Worm (Caenorhabditis elegans) whole organism, L2 larva: ENCODE measurements around the gene ntl-3.

ENCODE experiments used
- C34F6.9 ChIP-seq: fragments of 150-350 bp; optimal IDR thresholded peaks from 2 replicates; lab custom pipeline; 2014; ENCODE audit warnings: missing biosample characterization, missing genetic modification characterization
- F13H6.1 ChIP-seq: sonication (generic microtip); optimal IDR thresholded peaks from 2 replicates; lab custom pipeline; 2016; ENCODE audit warnings: missing genetic modification characterization, missing compliant biosample characterization
- R02D3.7 ChIP-seq: fragments of 150-350 bp; optimal IDR thresholded peaks from 2 replicates; lab custom pipeline; 2014; ENCODE audit warnings: missing biosample characterization, missing genetic modification characterization
- Y55F3AM.14 ChIP-seq: fragments of 200-800 bp; sonication (Bioruptor generic); optimal IDR thresholded peaks from 2 replicates; lab custom pipeline; 2018; ENCODE audit warnings: mild to moderate bottlenecking, missing genetic modification characterization, missing compliant biosample characterization
- ZK546.5 ChIP-seq: sonication (generic microtip); optimal IDR thresholded peaks from 2 replicates; lab custom pipeline; 2017; ENCODE audit warnings: missing biosample characterization, missing genetic modification characterization
- alr-1 ChIP-seq: fragments of 150-350 bp; optimal IDR thresholded peaks from 2 replicates; lab custom pipeline; 2014; ENCODE audit warnings: missing biosample characterization, missing genetic modification characterization
- aly-2 ChIP-seq: fragments of 150-350 bp; optimal IDR thresholded peaks from 2 replicates; lab custom pipeline; 2014; ENCODE audit warnings: missing biosample characterization, missing genetic modification characterization
- ama-1 ChIP-seq: fragments of 150-350 bp; optimal IDR thresholded peaks from 2 replicates; lab custom pipeline; 2018; ENCODE audit warnings: inconsistent platforms
- blmp-1 ChIP-seq: sonication (generic microtip); optimal IDR thresholded peaks from 2 replicates; lab custom pipeline; 2017; ENCODE audit warnings: missing genetic modification characterization, mild to moderate bottlenecking, missing compliant biosample characterization, antibody characterized with exemption, moderate library complexity; ENCODE audit not compliant: insufficient read depth
- ceh-16 ChIP-seq: fragments of 150-350 bp; optimal IDR thresholded peaks from 2 replicates; lab custom pipeline; 2014; ENCODE audit warnings: missing biosample characterization, missing genetic modification characterization
- ceh-82 ChIP-seq: fragments of 150-350 bp; optimal IDR thresholded peaks from 2 replicates; lab custom pipeline; 2014; ENCODE audit warnings: missing biosample characterization, missing genetic modification characterization
- crh-2 ChIP-seq: sonication (generic microtip); optimal IDR thresholded peaks from 2 replicates; lab custom pipeline; 2017; ENCODE audit warnings: missing biosample characterization, missing genetic modification characterization
- dmd-4 ChIP-seq: sonication (generic microtip); optimal IDR thresholded peaks from 2 replicates; lab custom pipeline; 2017; ENCODE audit warnings: missing biosample characterization, missing genetic modification characterization
- egl-27 ChIP-seq: sonication (generic microtip); optimal IDR thresholded peaks from 3 replicates; lab custom pipeline; 2017; ENCODE audit warnings: missing biosample characterization, missing genetic modification reagents, missing genetic modification characterization
- elt-1 ChIP-seq: fragments of 150-350 bp; optimal IDR thresholded peaks from 2 replicates; lab custom pipeline; 2014; ENCODE audit warnings: missing biosample characterization, missing genetic modification characterization
- elt-3 ChIP-seq: sonication (generic microtip); optimal IDR thresholded peaks from 2 replicates; lab custom pipeline; 2017; ENCODE audit warnings: missing biosample characterization, missing genetic modification characterization
- fos-1 ChIP-seq: fragments of 150-350 bp; optimal IDR thresholded peaks from 2 replicates; lab custom pipeline; 2014; ENCODE audit warnings: missing biosample characterization, missing genetic modification characterization
- gmeb-1 ChIP-seq: fragments of 150-350 bp; optimal IDR thresholded peaks from 2 replicates; lab custom pipeline; 2014; ENCODE audit warnings: missing biosample characterization, missing genetic modification characterization
- lin-11 ChIP-seq: fragments of 150-350 bp; sonication (generic microtip); optimal IDR thresholded peaks from 2 replicates; lab custom pipeline; 2014; ENCODE audit warnings: missing biosample characterization, missing genetic modification characterization, inconsistent platforms, mixed read lengths
- lin-13 ChIP-seq: fragments of 150-350 bp; optimal IDR thresholded peaks from 2 replicates; lab custom pipeline; 2014; ENCODE audit warnings: missing biosample characterization, missing genetic modification reagents, missing genetic modification characterization
- lin-39 ChIP-seq: fragments of 150-350 bp; optimal IDR thresholded peaks from 2 replicates; lab custom pipeline; 2014; ENCODE audit warnings: missing biosample characterization, missing genetic modification reagents, missing genetic modification characterization
- lsy-2 ChIP-seq, 2 experiments: fragments of 150-350 bp in 1 of 2; sonication (generic microtip) in 1 of 2; optimal IDR thresholded peaks; 2 replicates each; lab custom pipeline; 2014 to 2017; ENCODE audit warnings: missing biosample characterization in 2 of 2, missing genetic modification characterization in 2 of 2
- mab-5 ChIP-seq: fragments of 150-350 bp; optimal IDR thresholded peaks from 2 replicates; lab custom pipeline; 2014; ENCODE audit warnings: missing biosample characterization, missing genetic modification characterization
- mbf-1 ChIP-seq: sonication (generic microtip); optimal IDR thresholded peaks from 2 replicates; lab custom pipeline; 2017; ENCODE audit warnings: missing biosample characterization, missing genetic modification characterization
- mdl-1 ChIP-seq, 2 experiments: fragments of 150-350 bp in 1 of 2; sonication (generic microtip) in 1 of 2; optimal IDR thresholded peaks; 2 replicates each; lab custom pipeline; 2017; ENCODE audit warnings: missing biosample characterization in 2 of 2, missing genetic modification characterization in 2 of 2
- nhr-10 ChIP-seq: sonication (generic microtip); optimal IDR thresholded peaks from 2 replicates; lab custom pipeline; 2017; ENCODE audit warnings: missing biosample characterization, missing genetic modification characterization
- nhr-11 ChIP-seq: fragments of 150-350 bp; optimal IDR thresholded peaks from 2 replicates; lab custom pipeline; 2014; ENCODE audit warnings: missing biosample characterization, missing genetic modification characterization
- nhr-12 ChIP-seq: fragments of 150-350 bp; optimal IDR thresholded peaks from 2 replicates; lab custom pipeline; 2014; ENCODE audit warnings: missing biosample characterization, missing genetic modification characterization
- nhr-129 ChIP-seq: fragments of 150-350 bp; optimal IDR thresholded peaks from 2 replicates; lab custom pipeline; 2014; ENCODE audit warnings: missing biosample characterization, missing genetic modification characterization
- nhr-21 ChIP-seq: fragments of 150-350 bp; optimal IDR thresholded peaks from 2 replicates; lab custom pipeline; 2014; ENCODE audit warnings: missing biosample characterization, missing genetic modification characterization
- nhr-23 ChIP-seq: fragments of 150-350 bp; optimal IDR thresholded peaks from 2 replicates; lab custom pipeline; 2014; ENCODE audit warnings: missing biosample characterization, missing genetic modification reagents, missing genetic modification characterization
- nhr-237 ChIP-seq: fragments of 150-350 bp; optimal IDR thresholded peaks from 2 replicates; lab custom pipeline; 2014; ENCODE audit warnings: missing biosample characterization, missing genetic modification characterization
- nhr-25 ChIP-seq: fragments of 150-350 bp; sonication (generic microtip); optimal IDR thresholded peaks from 3 replicates; lab custom pipeline; 2014; ENCODE audit warnings: missing biosample characterization, missing genetic modification characterization
- nhr-6 ChIP-seq: fragments of 150-350 bp; optimal IDR thresholded peaks from 2 replicates; lab custom pipeline; 2014; ENCODE audit warnings: missing biosample characterization, missing genetic modification characterization
- nhr-77 ChIP-seq: fragments of 150-350 bp; optimal IDR thresholded peaks from 2 replicates; lab custom pipeline; 2014; ENCODE audit warnings: missing biosample characterization, missing genetic modification characterization
- peb-1 ChIP-seq: fragments of 150-350 bp; optimal IDR thresholded peaks from 2 replicates; lab custom pipeline; 2014; ENCODE audit warnings: missing biosample characterization, missing genetic modification characterization
- sem-4 ChIP-seq: fragments of 150-350 bp; optimal IDR thresholded peaks from 2 replicates; lab custom pipeline; 2014; ENCODE audit warnings: missing biosample characterization, missing genetic modification reagents, missing genetic modification characterization
- skn-1 ChIP-seq: sonication (generic microtip); optimal IDR thresholded peaks from 2 replicates; lab custom pipeline; 2017; ENCODE audit warnings: missing biosample characterization, missing genetic modification characterization
- sma-3 ChIP-seq: sonication (generic microtip); optimal IDR thresholded peaks from 2 replicates; lab custom pipeline; 2016; ENCODE audit warnings: missing genetic modification reagents, missing genetic modification characterization, missing compliant biosample characterization
- sma-9 ChIP-seq, 2 experiments: fragments of 150-350 bp in 1 of 2; sonication (generic microtip) in 1 of 2; optimal IDR thresholded peaks; 2 replicates each; lab custom pipeline; 2014 to 2016; ENCODE audit warnings: missing genetic modification characterization in 2 of 2, mild to moderate bottlenecking in 1 of 2, missing biosample characterization in 1 of 2, missing compliant biosample characterization in 1 of 2, missing genetic modification reagents in 1 of 2, moderate library complexity in 1 of 2
- snpc-4 ChIP-seq: fragments of 150-350 bp; optimal IDR thresholded peaks from 2 replicates; lab custom pipeline; 2014; ENCODE audit warnings: missing biosample characterization, missing genetic modification characterization
- unc-39 ChIP-seq: fragments of 150-350 bp; optimal IDR thresholded peaks from 2 replicates; lab custom pipeline; 2014; ENCODE audit warnings: missing biosample characterization, missing genetic modification characterization
- unc-55 ChIP-seq: fragments of 150-350 bp; sonication (generic microtip); optimal IDR thresholded peaks from 3 replicates; lab custom pipeline; 2014; ENCODE audit warnings: missing biosample characterization, missing genetic modification reagents, missing genetic modification characterization
- unc-62 ChIP-seq: fragments of 150-350 bp; optimal IDR thresholded peaks from 2 replicates; lab custom pipeline; 2014; ENCODE audit warnings: missing biosample characterization, missing genetic modification reagents, missing genetic modification characterization
- zag-1 ChIP-seq: fragments of 150-350 bp; optimal IDR thresholded peaks from 2 replicates; lab custom pipeline; 2014; ENCODE audit warnings: missing biosample characterization, missing genetic modification characterization
- ztf-1 ChIP-seq: fragments of 200-800 bp; sonication (Bioruptor generic); conservative IDR thresholded peaks from 2 replicates; pipeline ENCODE4 v1.3.6; 2022; ENCODE audit warnings: missing genetic modification characterization, missing compliant biosample characterization
- ztf-11 ChIP-seq: sonication (generic microtip); optimal IDR thresholded peaks from 2 replicates; lab custom pipeline; 2017; ENCODE audit warnings: missing biosample characterization, missing genetic modification characterization
- ztf-4 ChIP-seq: fragments of 150-350 bp; optimal IDR thresholded peaks from 2 replicates; lab custom pipeline; 2014; ENCODE audit warnings: missing biosample characterization, missing genetic modification characterization

ntl-3 gene

ce11 chrIII:11870009-11870408 lies 23.7 kb upstream of the ntl-3 start:
- TF ChIP-seq ztf-4 (tag; lab: Kevin White, UChicago) = no peak
- TF ChIP-seq R02D3.7 = no peak
- TF ChIP-seq ama-1 = no peak
- TF ChIP-seq snpc-4 (tag; lab: Kevin White, UChicago) = peak; percentile 89
- TF ChIP-seq aly-2 = no peak
- peak; percentile 93 for TF ChIP-seq crh-2 (tag; lab: Kevin White, UChicago)
- peak; percentile 91 for TF ChIP-seq F13H6.1 (tag; lab: Kevin White, UChicago)
- TF ChIP-seq lin-13 (GFP tag; lab: Kevin White, UChicago) = peak; percentile 92
- TF ChIP-seq lin-39 (tag; lab: Kevin White, UChicago) = no peak
- no peak for TF ChIP-seq ZK546.5 (tag; lab: Kevin White, UChicago)
- TF ChIP-seq gmeb-1 (tag; lab: Kevin White, UChicago) = peak; percentile 76
- peak; percentile 58 for TF ChIP-seq skn-1 (tag; lab: Kevin White, UChicago)
- TF ChIP-seq mab-5 (tag; lab: Kevin White, UChicago) = peak; percentile 62
- peak in 1 of 2 experiments; percentile 65 for TF ChIP-seq mdl-1 (tag; optimal IDR thresholded peaks at IDR 0.05; lab: Kevin White, UChicago)
- TF ChIP-seq sem-4 (tag; lab: Kevin White, UChicago) = peak; percentile 94
- TF ChIP-seq nhr-237 = no peak
- TF ChIP-seq peb-1 (tag; lab: Kevin White, UChicago) = no peak
- TF ChIP-seq nhr-21 (tag; lab: Kevin White, UChicago) = peak; percentile 59
- TF ChIP-seq dmd-4 (tag; lab: Kevin White, UChicago) = no peak
- TF ChIP-seq ztf-11 = no peak
- TF ChIP-seq nhr-12 (tag; lab: Kevin White, UChicago) = no peak
- TF ChIP-seq fos-1 = peak; percentile 83
- peak; percentile 29 for TF ChIP-seq nhr-6 (tag; lab: Kevin White, UChicago)
- no peak for TF ChIP-seq unc-39 (tag; lab: Kevin White, UChicago)
- no peak for TF ChIP-seq lin-11 (tag; lab: Kevin White, UChicago)
- no peak for TF ChIP-seq nhr-11 (tag; lab: Kevin White, UChicago)
- TF ChIP-seq ceh-16 (tag; lab: Kevin White, UChicago) = no peak
- TF ChIP-seq nhr-10 (tag; lab: Kevin White, UChicago) = peak; percentile 10
- TF ChIP-seq C34F6.9 (tag; lab: Kevin White, UChicago) = peak; percentile 94
- TF ChIP-seq alr-1 (tag; lab: Kevin White, UChicago) = no peak
- peak; percentile 77 for TF ChIP-seq egl-27 (tag; lab: Kevin White, UChicago)
- peak; percentile 89 for TF ChIP-seq unc-55 (GFP tag; lab: Kevin White, UChicago)
- peak; percentile 3 for TF ChIP-seq ceh-82 (tag; lab: Kevin White, UChicago)
- TF ChIP-seq elt-1 = no peak
- peak; percentile 94 for TF ChIP-seq nhr-129
- TF ChIP-seq nhr-77 (tag; lab: Kevin White, UChicago) = no peak
- TF ChIP-seq unc-62 = no peak
- no peak for TF ChIP-seq blmp-1 (tag; lab: Kevin White, UChicago)
- peak; percentile 63 to 91 for TF ChIP-seq lsy-2 (tag; optimal IDR thresholded peaks at IDR 0.05; lab: Kevin White, UChicago)
- TF ChIP-seq nhr-23 (tag; lab: Kevin White, UChicago) = no peak
- peak; percentile 53 for TF ChIP-seq Y55F3AM.14 (GFP tag; lab: Kevin White, UChicago)
- no peak for TF ChIP-seq mbf-1
- peak; percentile 79 for TF ChIP-seq sma-3 (GFP tag; lab: Kevin White, UChicago)
- TF ChIP-seq zag-1 (tag; lab: Kevin White, UChicago) = peak; percentile 67
- no peak for TF ChIP-seq elt-3 (tag; lab: Kevin White, UChicago)
- no peak for TF ChIP-seq nhr-25
- no peak for TF ChIP-seq ztf-1 (GFP tag; lab: Robert Waterston, UW)
- TF ChIP-seq sma-9 (GFP tag; optimal IDR thresholded peaks at IDR 0.05; lab: Kevin White, UChicago) = no peak
- TF ChIP-seq sma-9 (tag; optimal IDR thresholded peaks at IDR 0.05; lab: Kevin White, UChicago) = no peak
